Worm (Caenorhabditis elegans) whole organism, midembryonic: ENCODE measurements around the gene Y50E8A.11.

Source experiments
- T22C8.4 ChIP-seq: fragments of 200-800 bp; sonication (Bioruptor generic); IDR thresholded peaks from 2 replicates; pipeline ENCODE4 v1.3.6; 2022; ENCODE audit warnings: missing genetic modification characterization, missing compliant biosample characterization
- flt-1 ChIP-seq: fragments of 200-800 bp; sonication (Bioruptor generic); IDR thresholded peaks from 2 replicates; pipeline ENCODE4 v1.3.6; 2022; ENCODE audit warnings: missing genetic modification characterization, missing compliant biosample characterization
- klf-2 ChIP-seq: fragments of 200-800 bp; sonication (Bioruptor generic); conservative IDR thresholded peaks from 2 replicates; pipeline ENCODE4 v1.3.6; 2022; ENCODE audit warnings: missing genetic modification reagents, missing genetic modification characterization, missing compliant biosample characterization
- med-1 ChIP-seq: sonication (generic microtip); optimal IDR thresholded peaks from 2 replicates; lab custom pipeline; 2017; ENCODE audit warnings: missing genetic modification characterization, mild to moderate bottlenecking, missing compliant biosample characterization, antibody characterized with exemption, missing genetic modification reagents; ENCODE audit not compliant: insufficient read depth
- ref-1 ChIP-seq: fragments of 200-800 bp; sonication (Bioruptor generic); conservative IDR thresholded peaks from 2 replicates; pipeline ENCODE4 v1.3.6; 2022; ENCODE audit warnings: missing genetic modification reagents, missing genetic modification characterization, missing compliant biosample characterization
- tab-1 ChIP-seq: fragments of 200-800 bp; sonication (Bioruptor generic); IDR thresholded peaks from 2 replicates; pipeline ENCODE4 v1.3.6; 2022; ENCODE audit warnings: missing genetic modification characterization, missing compliant biosample characterization
- ztf-23 ChIP-seq: fragments of 200-800 bp; sonication (Bioruptor generic); IDR thresholded peaks from 2 replicates; pipeline ENCODE4 v1.3.6; 2022; ENCODE audit warnings: missing genetic modification reagents, missing genetic modification characterization, missing compliant biosample characterization
- ztf-29 ChIP-seq: fragments of 200-800 bp; sonication (Bioruptor generic); IDR thresholded peaks from 2 replicates; pipeline ENCODE4 v1.3.6; 2022; ENCODE audit warnings: missing genetic modification reagents, missing genetic modification characterization, missing compliant biosample characterization

- TF ChIP-seq med-1 (GFP tag; lab: Kevin White, UChicago) (no peak), flt-1 (GFP tag; lab: Robert Waterston, UW) (no peak), ref-1 (no peak), ztf-29 (GFP tag; lab: Robert Waterston, UW) (no peak), tab-1 (GFP tag; lab: Robert Waterston, UW) (no peak), klf-2 (GFP tag; lab: Robert Waterston, UW) (no peak), T22C8.4 (GFP tag; lab: Robert Waterston, UW) (no peak), ztf-23 (GFP tag; lab: Robert Waterston, UW) (no peak)
Measured at ce11 chrV:14762563-14762962, 18.7 kb upstream of the Y50E8A.11 start.
